Worm (Caenorhabditis elegans) whole organism, late embryonic: ENCODE data around the gene F21A3.3.
A peak's percentile ranks its signal among the peaks of the same experiment; 100 is the strongest.

Source experiments
- ceh-45 ChIP-seq: fragments of 200-800 bp; sonication (Bioruptor generic); IDR thresholded peaks from 2 replicates; pipeline ENCODE4 v1.3.6; 2022; ENCODE audit warnings: missing genetic modification reagents, missing genetic modification characterization, missing compliant biosample characterization
- eyg-1 ChIP-seq: sonication (generic microtip); optimal IDR thresholded peaks from 2 replicates; lab custom pipeline; 2016; ENCODE audit warnings: missing genotype, missing genetic modification characterization, missing compliant biosample characterization
- hlh-15 ChIP-seq: sonication (generic microtip); optimal IDR thresholded peaks from 2 replicates; lab custom pipeline; 2016; ENCODE audit warnings: missing genetic modification characterization, missing compliant biosample characterization
- pat-9 ChIP-seq: fragments of 200-800 bp; sonication (Bioruptor generic); optimal IDR thresholded peaks from 2 replicates; lab custom pipeline; 2018; ENCODE audit warnings: mild to moderate bottlenecking, missing genetic modification characterization, moderate library complexity, missing compliant biosample characterization
- pqm-1 ChIP-seq: sonication (generic microtip); optimal IDR thresholded peaks from 2 replicates; lab custom pipeline; 2016; ENCODE audit warnings: missing genetic modification characterization, missing compliant biosample characterization

- TF ChIP-seq pqm-1 (tag; lab: Kevin White, UChicago): peak; percentile 36
- peak; percentile 79; the same call in 1 of the 2 replicates for TF ChIP-seq ceh-45
- TF ChIP-seq eyg-1 (tag; lab: Kevin White, UChicago): peak; percentile 71
- TF ChIP-seq hlh-15: peak; percentile 54
- TF ChIP-seq pat-9: peak; percentile 75
Measured at ce11 chrV:15551642-15552041, 34.1 kb downstream of the F21A3.3 start.
